Fruit fly (Drosophila melanogaster) whole organism, embryonic: ENCODE measurements around the gene ghi.
A peak's percentile ranks its signal among the peaks of the same experiment; 100 is the strongest.

Source experiments
- B-H2 ChIP-seq: fragments of 200-800 bp; sonication (Bioruptor generic); optimal IDR thresholded peaks from 2 replicates; lab custom pipeline; 2018; ENCODE audit warnings: missing biosample characterization, mild to moderate bottlenecking, missing genetic modification characterization
- CG12236 ChIP-seq: fragments of 200-800 bp; sonication (Bioruptor generic); optimal IDR thresholded peaks from 2 replicates; lab custom pipeline; 2016; ENCODE audit warnings: missing biosample characterization, missing genetic modification characterization
- CG13894 ChIP-seq: fragments of 200-800 bp; sonication (Bioruptor generic); optimal IDR thresholded peaks from 3 replicates; lab custom pipeline; 2018; ENCODE audit warnings: missing biosample characterization, mild to moderate bottlenecking, missing genetic modification characterization, moderate library complexity
- CG15696 ChIP-seq: fragments of 200-800 bp; sonication (Bioruptor generic); optimal IDR thresholded peaks from 2 replicates; lab custom pipeline; 2019; ENCODE audit warnings: missing biosample characterization, mild to moderate bottlenecking, missing genetic modification characterization, moderate library complexity
- CG17359 ChIP-seq: fragments of 200-800 bp; sonication (Bioruptor generic); optimal IDR thresholded peaks from 3 replicates; lab custom pipeline; 2018; ENCODE audit warnings: missing biosample characterization, mild to moderate bottlenecking, missing genetic modification characterization, moderate library complexity
- CG17829 ChIP-seq: fragments of 200-800 bp; optimal IDR thresholded peaks from 2 replicates; lab custom pipeline; 2019; ENCODE audit warnings: missing biosample characterization, mild to moderate bottlenecking, missing genetic modification characterization, moderate library complexity
- CG17912 ChIP-seq: fragments of 200-800 bp; sonication (Bioruptor generic); optimal IDR thresholded peaks from 2 replicates; lab custom pipeline; 2018; ENCODE audit warnings: missing biosample characterization, mild to moderate bottlenecking, missing genetic modification characterization
- CG2199 ChIP-seq: fragments of 200-800 bp; sonication (Bioruptor generic); IDR thresholded peaks from 3 replicates; pipeline ENCODE4 v1.3.6; 2022; ENCODE audit warnings: missing biosample characterization, missing genetic modification characterization
- CG2678 ChIP-seq: fragments of 200-800 bp; sonication (Bioruptor generic); optimal IDR thresholded peaks from 3 replicates; lab custom pipeline; 2019; ENCODE audit warnings: missing biosample characterization, mild to moderate bottlenecking, missing genetic modification characterization, moderate library complexity
- CG2875 ChIP-seq: fragments of 200-800 bp; sonication (Bioruptor generic); optimal IDR thresholded peaks from 2 replicates; lab custom pipeline; 2017; ENCODE audit warnings: missing biosample characterization, mild to moderate bottlenecking, missing genetic modification characterization, missing genetic modification reagents
- CG31224 ChIP-seq: fragments of 200-800 bp; sonication (Bioruptor generic); IDR thresholded peaks from 2 replicates; pipeline ENCODE4 v1.3.6; 2022; ENCODE audit warnings: missing biosample characterization, missing genetic modification characterization
- CG31441 ChIP-seq: fragments of 200-800 bp; sonication (Bioruptor generic); IDR thresholded peaks from 2 replicates; pipeline ENCODE4 v1.3.6; 2022; ENCODE audit warnings: missing biosample characterization, missing genetic modification characterization
- CG8924 ChIP-seq: fragments of 200-800 bp; optimal IDR thresholded peaks from 3 replicates; lab custom pipeline; 2019; ENCODE audit warnings: missing biosample characterization, mild to moderate bottlenecking, missing genetic modification characterization, moderate library complexity
- CG9437 ChIP-seq: fragments of 200-800 bp; sonication (Bioruptor generic); optimal IDR thresholded peaks from 2 replicates; lab custom pipeline; 2018; ENCODE audit warnings: missing biosample characterization, mild to moderate bottlenecking, missing genetic modification characterization
- D ChIP-seq, 2 experiments: fragments of 200-800 bp in 1 of 2; fragments of >200 bp in 1 of 2; sonication (Bioruptor generic) in 1 of 2; optimal IDR thresholded peaks; 2 replicates in 1 of 2; 3 replicates in 1 of 2; lab custom pipeline; 2017; ENCODE audit warnings: mild to moderate bottlenecking in 1 of 2, missing biosample characterization in 1 of 2, missing genetic modification characterization in 1 of 2, missing genetic modification reagents in 1 of 2
- Dfd ChIP-seq, 2 experiments: fragments of >200 bp; optimal IDR thresholded peaks; 2 replicates each; lab custom pipeline; 2017; ENCODE audit warnings: missing biosample characterization in 2 of 2, missing genetic modification characterization in 2 of 2
- Dll ChIP-seq: fragments of 200-800 bp; sonication (Bioruptor generic); IDR thresholded peaks from 4 replicates; pipeline ENCODE4 v1.3.6; 2022; ENCODE audit warnings: missing biosample characterization, missing genetic modification characterization; ENCODE audit not compliant: partially characterized antibody
- Dp ChIP-seq: fragments of 200-800 bp; sonication (Bioruptor generic); optimal IDR thresholded peaks from 2 replicates; lab custom pipeline; 2018; ENCODE audit warnings: missing biosample characterization, mild to moderate bottlenecking, missing genetic modification characterization, moderate library complexity
- HLHmδ ChIP-seq: fragments of 200-800 bp; sonication (Bioruptor generic); optimal IDR thresholded peaks from 2 replicates; lab custom pipeline; 2018; ENCODE audit warnings: missing biosample characterization, mild to moderate bottlenecking, missing genetic modification characterization, moderate library complexity
- HmgZ ChIP-seq: fragments of 200-800 bp; sonication (Bioruptor generic); optimal IDR thresholded peaks from 2 replicates; lab custom pipeline; 2018; ENCODE audit warnings: missing biosample characterization, mild to moderate bottlenecking, missing genetic modification characterization
- Hr78 ChIP-seq, 2 experiments: fragments of 200-800 bp in 1 of 2; fragments of >200 bp in 1 of 2; sonication (Bioruptor generic) in 1 of 2; optimal IDR thresholded peaks; 2 replicates each; lab custom pipeline; 2017 to 2019; ENCODE audit warnings: missing biosample characterization in 2 of 2, missing genetic modification characterization in 2 of 2, mild to moderate bottlenecking in 1 of 2, moderate library complexity in 1 of 2
- Kr ChIP-seq: fragments of 200-800 bp; sonication (Bioruptor generic); optimal IDR thresholded peaks from 2 replicates; lab custom pipeline; 2017; ENCODE audit warnings: missing biosample characterization, mild to moderate bottlenecking, missing genetic modification characterization
- MBD-R2 ChIP-seq: fragments of 200-800 bp; sonication (Bioruptor generic); IDR thresholded peaks from 2 replicates; pipeline ENCODE4 v1.3.6; 2022; ENCODE audit warnings: missing biosample characterization, missing genetic modification characterization
- MESR4 ChIP-seq: fragments of 200-800 bp; sonication (Bioruptor generic); optimal IDR thresholded peaks from 2 replicates; lab custom pipeline; 2018; ENCODE audit warnings: missing biosample characterization, mild to moderate bottlenecking, missing genetic modification characterization, moderate library complexity
- Rx ChIP-seq: fragments of 200-800 bp; sonication (Bioruptor generic); IDR thresholded peaks from 2 replicates; pipeline ENCODE4 v1.3.6; 2022; ENCODE audit warnings: missing biosample characterization, missing genetic modification characterization
- Six4 ChIP-seq: fragments of 200-800 bp; sonication (Bioruptor generic); optimal IDR thresholded peaks from 2 replicates; lab custom pipeline; 2016; ENCODE audit warnings: missing biosample characterization, missing genetic modification characterization
- Taf1 ChIP-seq: fragments of 200-800 bp; sonication (Bioruptor generic); IDR thresholded peaks from 2 replicates; pipeline ENCODE4 v1.3.6; 2022; ENCODE audit warnings: missing biosample characterization, missing genetic modification characterization
- Trl ChIP-seq, 3 experiments: fragments of >200 bp in 2 of 3; fragments of 200-800 bp in 1 of 3; sonication (Bioruptor generic) in 1 of 3; optimal IDR thresholded peaks; 2 replicates in 1 of 3; 3 replicates in 2 of 3; lab custom pipeline; 2016 to 2017; ENCODE audit warnings: missing biosample characterization in 1 of 3, missing genetic modification characterization in 1 of 3
- YL-1 ChIP-seq: fragments of 200-800 bp; sonication (Bioruptor generic); optimal IDR thresholded peaks from 3 replicates; lab custom pipeline; 2017; ENCODE audit warnings: missing biosample characterization, mild to moderate bottlenecking, missing genetic modification characterization
- bab2 ChIP-seq: fragments of 200-800 bp; sonication (Bioruptor generic); optimal IDR thresholded peaks from 2 replicates; lab custom pipeline; 2016; ENCODE audit warnings: missing biosample characterization, missing genetic modification characterization
- bowl ChIP-seq: fragments of 200-800 bp; sonication (Bioruptor generic); IDR thresholded peaks from 2 replicates; pipeline ENCODE4 v1.3.6; 2022; ENCODE audit warnings: missing biosample characterization, missing genetic modification characterization
- cg ChIP-seq: fragments of 200-800 bp; sonication (Bioruptor generic); optimal IDR thresholded peaks from 3 replicates; lab custom pipeline; 2019; ENCODE audit warnings: missing biosample characterization, mild to moderate bottlenecking, missing genetic modification characterization, moderate library complexity
- chif ChIP-seq, 2 experiments: fragments of 200-800 bp; sonication (Bioruptor generic); optimal IDR thresholded peaks; 3 replicates each; lab custom pipeline; 2016; ENCODE audit warnings: missing biosample characterization in 2 of 2, missing genetic modification characterization in 2 of 2
- chinmo ChIP-seq: fragments of 200-800 bp; sonication (Bioruptor generic); IDR thresholded peaks from 4 replicates; pipeline ENCODE4 v1.3.6; 2022; ENCODE audit warnings: missing biosample characterization, missing genetic modification characterization; ENCODE audit not compliant: partially characterized antibody
- fu2 ChIP-seq: fragments of 200-800 bp; sonication (Bioruptor generic); optimal IDR thresholded peaks from 2 replicates; lab custom pipeline; 2016; ENCODE audit warnings: missing biosample characterization, missing genetic modification characterization
- gem ChIP-seq: fragments of 200-800 bp; sonication (Bioruptor generic); optimal IDR thresholded peaks from 2 replicates; lab custom pipeline; 2019; ENCODE audit warnings: missing biosample characterization, mild to moderate bottlenecking, missing genetic modification characterization, moderate library complexity
- insv ChIP-seq, 2 experiments: fragments of 200-800 bp; sonication (Bioruptor generic); optimal IDR thresholded peaks; 3 replicates each; lab custom pipeline; 2016 to 2018; ENCODE audit warnings: missing biosample characterization in 2 of 2, missing genetic modification characterization in 2 of 2
- kah ChIP-seq: fragments of 200-800 bp; sonication (Bioruptor generic); optimal IDR thresholded peaks from 2 replicates; lab custom pipeline; 2018; ENCODE audit warnings: missing biosample characterization, mild to moderate bottlenecking, missing genetic modification characterization
- mam ChIP-seq: fragments of 200-800 bp; sonication (Bioruptor generic); optimal IDR thresholded peaks from 3 replicates; lab custom pipeline; 2016; ENCODE audit warnings: missing biosample characterization, missing genetic modification characterization
- nerfin-1 ChIP-seq: fragments of 200-800 bp; sonication (Bioruptor generic); optimal IDR thresholded peaks from 3 replicates; lab custom pipeline; 2019; ENCODE audit warnings: missing biosample characterization, mild to moderate bottlenecking, missing genetic modification characterization, moderate library complexity
- org-1 ChIP-seq: fragments of 200-800 bp; sonication (Bioruptor generic); optimal IDR thresholded peaks from 2 replicates; lab custom pipeline; 2017; ENCODE audit warnings: missing biosample characterization, missing genetic modification characterization
- ranshi ChIP-seq: fragments of 200-800 bp; sonication (Bioruptor generic); IDR thresholded peaks from 2 replicates; pipeline ENCODE4 v1.3.6; 2022; ENCODE audit warnings: missing biosample characterization, missing genetic modification characterization
- ro ChIP-seq: fragments of 200-800 bp; sonication (Bioruptor generic); IDR thresholded peaks from 2 replicates; pipeline ENCODE4 v1.3.6; 2022; ENCODE audit warnings: missing biosample characterization, missing genetic modification characterization
- tio ChIP-seq: fragments of 200-800 bp; sonication (Bioruptor generic); optimal IDR thresholded peaks from 2 replicates; lab custom pipeline; 2017; ENCODE audit warnings: missing biosample characterization, missing genetic modification characterization, inconsistent platforms

Gene ghi

DNA sequence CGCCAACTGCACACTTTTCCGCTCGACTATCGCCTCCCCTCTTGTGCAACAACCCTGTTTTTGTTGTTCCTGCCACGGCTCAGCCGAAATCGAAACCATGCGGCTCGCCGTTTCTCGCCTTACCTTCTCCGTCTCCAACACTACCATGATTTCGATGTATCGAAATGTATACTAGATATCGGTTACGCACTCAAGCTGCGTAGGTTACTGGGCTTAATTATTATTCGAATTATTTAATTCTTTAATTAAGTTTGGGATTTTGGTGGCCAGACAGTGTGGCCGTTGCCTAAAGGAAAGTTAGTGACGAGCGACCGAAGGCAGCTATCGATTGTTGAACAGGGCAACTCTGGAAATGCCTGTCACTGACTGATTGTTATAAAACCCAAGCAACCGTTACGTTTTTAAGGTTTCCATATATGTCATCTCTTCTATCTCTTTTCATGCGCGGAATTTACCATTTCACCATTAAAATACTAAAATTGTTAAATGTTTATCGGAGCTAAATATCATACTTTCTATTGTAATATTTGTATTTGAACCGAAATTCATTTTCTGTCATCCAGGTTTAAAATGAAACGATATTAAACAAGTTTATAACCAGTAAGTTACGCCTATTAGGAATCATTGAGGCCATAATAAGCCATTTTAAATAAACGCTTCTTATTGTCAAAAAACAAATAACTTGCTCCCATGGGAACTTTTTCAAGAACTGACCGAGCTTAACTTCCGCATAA is 49.4 kb upstream of the ghi start, which contains the start of gene eIF4E1 (continued):
- TF ChIP-seq CG9437 (GFP tag; lab: Kevin White, UChicago) (peak; percentile 96), mam (GFP tag; lab: Kevin White, UChicago) (peak; percentile 60), CG2199 (peak; percentile 84; the same call in 2 of the 3 replicates), CG2875 (GFP tag; lab: Kevin White, UChicago) (no peak), CG8924 (no peak), Rx (GFP tag; lab: Robert Waterston, UW) (no peak), B-H2 (peak; percentile 2), bab2 (GFP tag; lab: Kevin White, UChicago) (no peak), gem (tag; lab: Kevin White, UChicago) (peak; percentile 5), org-1 (GFP tag; lab: Kevin White, UChicago) (no peak)

dm6 chr3L:9404497-9404896 is 47.2 kb upstream of the ghi start, which contains the start of gene Cpr67B:
TSS of gene Cpr67B (plus strand) at chr3L:9404797.
- TF ChIP-seq ranshi (GFP tag; lab: Robert Waterston, UW), result no peak
- peak; percentile 43 for TF ChIP-seq CG13894 (tag; lab: Kevin White, UChicago)
- TF ChIP-seq chinmo (GFP tag; lab: Robert Waterston, UW), result 0 out of 4 replicates have a peak, but pooled peaks have one; percentile 15
- no peak for TF ChIP-seq Kr

- TF ChIP-seq HmgZ (tag; lab: Kevin White, UChicago) (no peak), CG2678 (tag; lab: Kevin White, UChicago) (no peak), MESR4 (peak; percentile 26), chif (GFP tag; optimal IDR thresholded peaks at IDR 0.05; lab: Kevin White, UChicago) (no peak), CG17829 (tag; lab: Kevin White, UChicago) (no peak), CG12236 (no peak), D (optimal IDR thresholded peaks at IDR 0.05; lab: Kevin White, UChicago) (peak; percentile 69), D (GFP tag; optimal IDR thresholded peaks at IDR 0.05; lab: Kevin White, UChicago) (no peak), Taf1 (GFP tag; lab: Robert Waterston, UW) (no peak), Dp (GFP tag; lab: Kevin White, UChicago) (no peak), CG15696 (tag; lab: Kevin White, UChicago) (no peak), tio (GFP tag; lab: Kevin White, UChicago) (no peak), MBD-R2 (GFP tag; lab: Robert Waterston, UW) (no peak), CG31224 (GFP tag; lab: Robert Waterston, UW) (no peak), YL-1 (no peak), cg (GFP tag; lab: Kevin White, UChicago) (peak; percentile 94), Hr78 (GFP tag; optimal IDR thresholded peaks at IDR 0.05; lab: Kevin White, UChicago) (peak in 1 of 2 experiments; percentile 20), CG31441 (GFP tag; lab: Robert Waterston, UW) (no peak), ro (GFP tag; lab: Robert Waterston, UW) (no peak), Trl (optimal IDR thresholded peaks at IDR 0.05; lab: Kevin White, UChicago) (no peak), Trl (GFP tag; optimal IDR thresholded peaks at IDR 0.05; lab: Kevin White, UChicago) (no peak), nerfin-1 (tag; lab: Kevin White, UChicago) (peak; percentile 24), Dll (GFP tag; lab: Robert Waterston, UW) (no peak), CG17359 (no peak), kah (GFP tag; lab: Kevin White, UChicago) (no peak), CG17912 (no peak), HLHmδ (GFP tag; lab: Kevin White, UChicago) (no peak), Six4 (GFP tag; lab: Kevin White, UChicago) (no peak), fu2 (GFP tag; lab: Kevin White, UChicago) (no peak), Dfd (GFP tag; optimal IDR thresholded peaks at IDR 0.05; lab: Kevin White, UChicago) (no peak), bowl (GFP tag; lab: Robert Waterston, UW) (no peak), gem (tag; lab: Kevin White, UChicago) (no peak), insv (GFP tag; optimal IDR thresholded peaks at IDR 0.05; lab: Kevin White, UChicago) (no peak)
Measured at dm6 chr3L:9410030-9410589, 41.6 kb upstream of the ghi start.
